Fruit fly (Drosophila melanogaster) whole organism, prepupa: Measurements from ENCODE around the gene Obp99b.

Experiments
- achi ChIP-seq: fragments of 200-800 bp; sonication (Bioruptor generic); optimal IDR thresholded peaks from 3 replicates; lab custom pipeline; 2016; ENCODE audit warnings: missing biosample characterization, missing genetic modification characterization
- fkh ChIP-seq: fragments of 200-800 bp; sonication (Bioruptor generic); optimal IDR thresholded peaks from 3 replicates; lab custom pipeline; 2017; ENCODE audit warnings: missing biosample characterization, mild to moderate bottlenecking, missing genetic modification characterization, moderate library complexity

DNA sequence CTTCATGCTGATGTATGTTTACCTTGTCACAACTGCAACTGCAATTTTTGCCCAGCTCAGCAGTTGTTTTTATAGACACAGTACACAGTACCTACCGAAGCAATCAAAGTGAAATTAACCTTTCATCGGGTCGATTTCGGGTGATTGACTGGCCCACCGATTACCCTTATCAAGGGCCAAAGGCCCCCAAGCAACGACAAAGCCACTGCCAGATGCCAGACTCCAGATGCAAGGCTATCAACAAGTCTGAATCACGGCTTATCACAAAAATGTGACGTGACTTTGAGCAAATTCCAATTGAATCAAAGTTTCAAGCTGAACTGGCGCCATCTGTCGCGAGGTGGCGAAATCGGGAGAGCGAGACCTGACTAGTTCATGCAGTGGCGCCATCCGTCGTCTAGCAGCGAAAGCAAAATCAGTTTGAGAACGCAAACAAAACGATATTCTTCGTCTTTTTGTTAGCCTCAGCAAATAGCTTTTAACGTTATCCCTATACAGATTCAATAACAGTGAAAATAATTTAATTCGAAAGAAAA, at the start of gene Obp99b:
- TF ChIP-seq fkh (GFP tag; lab: Kevin White, UChicago), result peak; percentile 43
- TF ChIP-seq achi, result peak; percentile 67
